Fruit fly (Drosophila melanogaster) whole organism, embryonic: Measurements from ENCODE around the gene Z600.
A peak's percentile ranks its signal among the peaks of the same experiment; 100 is the strongest.

Experiments used
- Aef1 ChIP-seq: fragments of 200-800 bp; sonication (Bioruptor generic); IDR thresholded peaks from 3 replicates; pipeline ENCODE4 v1.3.6; 2022; ENCODE audit warnings: missing biosample characterization, missing genetic modification characterization
- Antp ChIP-seq: fragments of 200-800 bp; sonication (Bioruptor generic); optimal IDR thresholded peaks from 3 replicates; lab custom pipeline; 2016; ENCODE audit warnings: missing biosample characterization, missing genetic modification characterization
- BEAF-32 ChIP-seq: fragments of 200-800 bp; sonication (Bioruptor generic); optimal IDR thresholded peaks from 3 replicates; lab custom pipeline; 2017; ENCODE audit warnings: missing biosample characterization, missing genetic modification characterization, mild to moderate bottlenecking, moderate library complexity, missing genetic modification reagents
- Bgb ChIP-seq: fragments of 200-800 bp; sonication (Bioruptor generic); IDR thresholded peaks from 2 replicates; pipeline ENCODE4 v1.3.6; 2022; ENCODE audit warnings: missing biosample characterization, missing genetic modification characterization; ENCODE audit not compliant: partially characterized antibody
- Bteb2 ChIP-seq: fragments of 200-800 bp; sonication (Bioruptor generic); optimal IDR thresholded peaks from 2 replicates; lab custom pipeline; 2016; ENCODE audit warnings: missing biosample characterization, missing genetic modification characterization
- CG10267 ChIP-seq: fragments of 200-800 bp; sonication (Bioruptor generic); optimal IDR thresholded peaks from 2 replicates; lab custom pipeline; 2018; ENCODE audit warnings: missing biosample characterization, mild to moderate bottlenecking, missing genetic modification characterization, moderate library complexity
- CG13287 ChIP-seq: fragments of 200-800 bp; sonication (Bioruptor generic); IDR thresholded peaks from 2 replicates; pipeline ENCODE4 v1.3.6; 2022; ENCODE audit warnings: missing biosample characterization, missing genetic modification characterization; ENCODE audit not compliant: partially characterized antibody
- CG13894 ChIP-seq: fragments of 200-800 bp; sonication (Bioruptor generic); optimal IDR thresholded peaks from 3 replicates; lab custom pipeline; 2018; ENCODE audit warnings: missing biosample characterization, mild to moderate bottlenecking, missing genetic modification characterization, moderate library complexity
- CG14667 ChIP-seq: fragments of 200-800 bp; sonication (Bioruptor generic); IDR thresholded peaks from 2 replicates; pipeline ENCODE4 v1.3.6; 2022; ENCODE audit warnings: missing biosample characterization, missing genetic modification characterization
- CG14965 ChIP-seq: fragments of 200-800 bp; sonication (Bioruptor generic); optimal IDR thresholded peaks from 2 replicates; lab custom pipeline; 2016; ENCODE audit warnings: missing biosample characterization, missing genetic modification characterization, borderline replicate concordance
- CG15073 ChIP-seq: fragments of 200-800 bp; sonication (Bioruptor generic); optimal IDR thresholded peaks from 2 replicates; lab custom pipeline; 2016; ENCODE audit warnings: missing biosample characterization, missing genetic modification characterization
- CG15696 ChIP-seq: fragments of 200-800 bp; sonication (Bioruptor generic); optimal IDR thresholded peaks from 2 replicates; lab custom pipeline; 2019; ENCODE audit warnings: missing biosample characterization, mild to moderate bottlenecking, missing genetic modification characterization, moderate library complexity
- CG2116 ChIP-seq: fragments of 200-800 bp; sonication (Bioruptor generic); optimal IDR thresholded peaks from 3 replicates; lab custom pipeline; 2018; ENCODE audit warnings: missing biosample characterization, mild to moderate bottlenecking, missing genetic modification characterization
- CG2129 ChIP-seq: fragments of 200-800 bp; sonication (Bioruptor generic); IDR thresholded peaks from 2 replicates; pipeline ENCODE4 v1.3.6; 2022; ENCODE audit warnings: missing biosample characterization, missing genetic modification characterization; ENCODE audit not compliant: partially characterized antibody
- CG30403 ChIP-seq: fragments of 200-800 bp; sonication (Bioruptor generic); optimal IDR thresholded peaks from 3 replicates; lab custom pipeline; 2016; ENCODE audit warnings: missing biosample characterization, missing genetic modification characterization
- CG32772 ChIP-seq: fragments of 200-800 bp; sonication (Bioruptor generic); IDR thresholded peaks from 2 replicates; pipeline ENCODE4 v1.3.6; 2022; ENCODE audit warnings: missing biosample characterization, missing genetic modification characterization
- CG4404 ChIP-seq: fragments of 200-800 bp; sonication (Bioruptor generic); IDR thresholded peaks from 2 replicates; pipeline ENCODE4 v1.3.6; 2022; ENCODE audit warnings: missing biosample characterization, missing genetic modification characterization
- CG8388 ChIP-seq: fragments of 200-800 bp; sonication (Bioruptor generic); optimal IDR thresholded peaks from 2 replicates; lab custom pipeline; 2019; ENCODE audit warnings: missing biosample characterization, mild to moderate bottlenecking, missing genetic modification characterization, moderate library complexity
- D19B ChIP-seq: fragments of 200-800 bp; sonication (Bioruptor generic); optimal IDR thresholded peaks from 2 replicates; lab custom pipeline; 2017; ENCODE audit warnings: missing biosample characterization, mild to moderate bottlenecking, missing genetic modification characterization
- Dll ChIP-seq: fragments of 200-800 bp; sonication (Bioruptor generic); IDR thresholded peaks from 4 replicates; pipeline ENCODE4 v1.3.6; 2022; ENCODE audit warnings: missing biosample characterization, missing genetic modification characterization; ENCODE audit not compliant: partially characterized antibody
- Fer1 ChIP-seq: fragments of 200-800 bp; sonication (Bioruptor generic); optimal IDR thresholded peaks from 2 replicates; lab custom pipeline; 2017; ENCODE audit warnings: missing biosample characterization, mild to moderate bottlenecking, missing genetic modification characterization
- HLH54F ChIP-seq: fragments of 200-800 bp; sonication (Bioruptor generic); optimal IDR thresholded peaks from 3 replicates; lab custom pipeline; 2016; ENCODE audit warnings: missing biosample characterization, missing genetic modification characterization
- NFAT ChIP-seq: fragments of 200-800 bp; sonication (Bioruptor generic); IDR thresholded peaks from 2 replicates; pipeline ENCODE4 v1.3.6; 2022; ENCODE audit warnings: missing biosample characterization, missing genetic modification characterization
- Oaz ChIP-seq: fragments of 200-800 bp; sonication (Bioruptor generic); IDR thresholded peaks from 2 replicates; pipeline ENCODE4 v1.3.6; 2022; ENCODE audit warnings: missing biosample characterization, missing genetic modification characterization
- Oli ChIP-seq: fragments of 200-800 bp; sonication (Bioruptor generic); optimal IDR thresholded peaks from 2 replicates; lab custom pipeline; 2018; ENCODE audit warnings: missing biosample characterization, mild to moderate bottlenecking, missing genetic modification characterization, moderate library complexity
- Spps ChIP-seq: fragments of 200-800 bp; sonication (Bioruptor generic); optimal IDR thresholded peaks from 2 replicates; lab custom pipeline; 2018; ENCODE audit warnings: missing biosample characterization, mild to moderate bottlenecking, missing genetic modification characterization
- Usf ChIP-seq: fragments of 200-800 bp; sonication (Bioruptor generic); optimal IDR thresholded peaks from 2 replicates; lab custom pipeline; 2017; ENCODE audit warnings: missing genotype, missing biosample characterization, missing genetic modification characterization
- az2 ChIP-seq: fragments of 200-800 bp; sonication (Bioruptor generic); optimal IDR thresholded peaks from 3 replicates; lab custom pipeline; 2016; ENCODE audit warnings: missing biosample characterization, missing genetic modification characterization
- bab2 ChIP-seq: fragments of 200-800 bp; sonication (Bioruptor generic); optimal IDR thresholded peaks from 2 replicates; lab custom pipeline; 2016; ENCODE audit warnings: missing biosample characterization, missing genetic modification characterization
- btn ChIP-seq: fragments of 200-800 bp; sonication (Bioruptor generic); optimal IDR thresholded peaks from 2 replicates; lab custom pipeline; 2016; ENCODE audit warnings: missing biosample characterization, missing genetic modification characterization
- ems ChIP-seq: fragments of 200-800 bp; sonication (Bioruptor generic); optimal IDR thresholded peaks from 3 replicates; lab custom pipeline; 2016; ENCODE audit warnings: missing biosample characterization, missing genetic modification characterization
- fd102C ChIP-seq: fragments of 200-800 bp; sonication (Bioruptor generic); optimal IDR thresholded peaks from 2 replicates; lab custom pipeline; 2018; ENCODE audit warnings: missing biosample characterization, mild to moderate bottlenecking, missing genetic modification characterization, moderate library complexity
- gce ChIP-seq: fragments of 200-800 bp; sonication (Bioruptor generic); IDR thresholded peaks from 3 replicates; pipeline ENCODE4 v1.3.6; 2022; ENCODE audit warnings: missing biosample characterization, missing genetic modification characterization
- insv ChIP-seq, 2 experiments: fragments of 200-800 bp; sonication (Bioruptor generic); optimal IDR thresholded peaks; 3 replicates each; lab custom pipeline; 2016 to 2018; ENCODE audit warnings: missing biosample characterization in 2 of 2, missing genetic modification characterization in 2 of 2
- jigr1 ChIP-seq: fragments of 200-800 bp; sonication (Bioruptor generic); IDR thresholded peaks from 3 replicates; pipeline ENCODE4 v1.3.6; 2022; ENCODE audit warnings: missing biosample characterization, missing genetic modification characterization
- lbe ChIP-seq: fragments of 200-800 bp; sonication (Bioruptor generic); optimal IDR thresholded peaks from 2 replicates; lab custom pipeline; 2016; ENCODE audit warnings: missing biosample characterization, mild to moderate bottlenecking, missing genetic modification characterization
- maf-S ChIP-seq: fragments of 200-800 bp; sonication (Bioruptor generic); optimal IDR thresholded peaks from 2 replicates; lab custom pipeline; 2016; ENCODE audit warnings: missing biosample characterization, missing genetic modification characterization
- nau ChIP-seq: fragments of 200-800 bp; sonication (Bioruptor generic); optimal IDR thresholded peaks from 3 replicates; lab custom pipeline; 2017; ENCODE audit warnings: missing biosample characterization, mild to moderate bottlenecking, missing genetic modification characterization, missing genetic modification reagents
- nerfin-1 ChIP-seq: fragments of 200-800 bp; sonication (Bioruptor generic); optimal IDR thresholded peaks from 3 replicates; lab custom pipeline; 2019; ENCODE audit warnings: missing biosample characterization, mild to moderate bottlenecking, missing genetic modification characterization, moderate library complexity
- otp ChIP-seq: fragments of 200-800 bp; sonication (Bioruptor generic); IDR thresholded peaks from 3 replicates; pipeline ENCODE4, ENCODE4 v1.3.6; 2022; ENCODE audit warnings: missing biosample characterization, missing genetic modification characterization
- pfk ChIP-seq: fragments of 200-800 bp; sonication (Bioruptor generic); optimal IDR thresholded peaks from 2 replicates; lab custom pipeline; 2018; ENCODE audit warnings: missing biosample characterization, mild to moderate bottlenecking, missing genetic modification characterization, moderate library complexity
- sima ChIP-seq: fragments of 200-800 bp; sonication (Bioruptor generic); optimal IDR thresholded peaks from 2 replicates; lab custom pipeline; 2016; ENCODE audit warnings: missing biosample characterization, missing genetic modification characterization
- sisA ChIP-seq: fragments of 200-800 bp; sonication (Bioruptor generic); IDR thresholded peaks from 2 replicates; pipeline ENCODE4 v1.3.6; 2022; ENCODE audit warnings: missing biosample characterization, missing genetic modification characterization
- sna ChIP-seq: fragments of 200-800 bp; sonication (Bioruptor generic); IDR thresholded peaks from 2 replicates; pipeline ENCODE4 v1.3.6; 2022; ENCODE audit warnings: missing biosample characterization, missing genetic modification characterization; ENCODE audit not compliant: partially characterized antibody
- sob ChIP-seq: fragments of 200-800 bp; sonication (Bioruptor generic); IDR thresholded peaks from 2 replicates; pipeline ENCODE4 v1.3.6; 2022; ENCODE audit warnings: missing biosample characterization, missing genetic modification characterization
- stc ChIP-seq: fragments of 200-800 bp; sonication (Bioruptor generic); IDR thresholded peaks from 2 replicates; pipeline ENCODE4 v1.3.6; 2022; ENCODE audit warnings: missing biosample characterization, missing genetic modification characterization
- ttk ChIP-seq: fragments of 200-800 bp; sonication (Bioruptor generic); IDR thresholded peaks from 2 replicates; pipeline ENCODE4 v2.1.2; 2022; ENCODE audit warnings: missing biosample characterization, missing genetic modification characterization
- unc-4 ChIP-seq: fragments of 200-800 bp; sonication (Bioruptor generic); IDR thresholded peaks from 2 replicates; pipeline ENCODE4 v1.3.6; 2022; ENCODE audit warnings: missing biosample characterization, missing genetic modification characterization; ENCODE audit not compliant: partially characterized antibody
- zf30C ChIP-seq: fragments of 200-800 bp; sonication (Bioruptor generic); optimal IDR thresholded peaks from 3 replicates; lab custom pipeline; 2018; ENCODE audit warnings: missing biosample characterization, mild to moderate bottlenecking, missing genetic modification characterization

Gene Z600

dm6 chr3L:15537916-15538581 is 29.2 kb downstream of the Z600 start (continued):
- TF ChIP-seq BEAF-32 (no peak), Bgb (GFP tag; lab: Robert Waterston, UW) (no peak), Antp (no peak), fd102C (GFP tag; lab: Kevin White, UChicago) (no peak), CG8388 (GFP tag; lab: Kevin White, UChicago) (peak; percentile 77), nerfin-1 (tag; lab: Kevin White, UChicago) (peak; percentile 58), CG2116 (peak; percentile 14), Aef1 (GFP tag; lab: Robert Waterston, UW) (0 out of 3 replicates have a peak, but pooled peaks have one; percentile 10), CG15696 (tag; lab: Kevin White, UChicago) (peak; percentile 46), D19B (GFP tag; lab: Kevin White, UChicago) (peak; percentile 4), Usf (GFP tag; lab: Kevin White, UChicago) (peak; percentile 1), CG4404 (peak; percentile 50), Spps (tag; lab: Kevin White, UChicago) (peak; percentile 35), lbe (GFP tag; lab: Kevin White, UChicago) (no peak), CG2129 (no peak), HLH54F (GFP tag; lab: Kevin White, UChicago) (peak; percentile 10), stc (GFP tag; lab: Robert Waterston, UW) (peak; percentile 62), gce (GFP tag; lab: Robert Waterston, UW) (peak; percentile 35; the same call in 1 of the 3 replicates), maf-S (GFP tag; lab: Kevin White, UChicago) (no peak), az2 (GFP tag; lab: Kevin White, UChicago) (peak; percentile 68), zf30C (GFP tag; lab: Kevin White, UChicago) (peak; percentile 44), CG14667 (GFP tag; lab: Robert Waterston, UW) (no peak), ttk (GFP tag; lab: Robert Waterston, UW) (no peak), btn (GFP tag; lab: Kevin White, UChicago) (peak; percentile 1), CG13287 (GFP tag; lab: Robert Waterston, UW) (no peak), bab2 (GFP tag; lab: Kevin White, UChicago) (peak; percentile 39), Bteb2 (GFP tag; lab: Kevin White, UChicago) (peak; percentile 46), ems (GFP tag; lab: Kevin White, UChicago) (peak; percentile 21), Oli (peak; percentile 78), unc-4 (GFP tag; lab: Robert Waterston, UW) (no peak), otp (no peak), nau (GFP tag; lab: Kevin White, UChicago) (peak; percentile 64), sob (GFP tag; lab: Robert Waterston, UW) (peak; percentile 52; the same call in 1 of the 2 replicates), sna (GFP tag; lab: Robert Waterston, UW) (no peak), insv (GFP tag; optimal IDR thresholded peaks at IDR 0.05; lab: Kevin White, UChicago) (no peak), CG15073 (GFP tag; lab: Kevin White, UChicago) (no peak), pfk (GFP tag; lab: Kevin White, UChicago) (no peak), jigr1 (no peak), sisA (GFP tag; lab: Robert Waterston, UW) (no peak; the same call in none of the 2 replicates), CG13894 (tag; lab: Kevin White, UChicago) (no peak), Dll (no peak), CG10267 (tag; lab: Kevin White, UChicago) (peak; percentile 63), Oaz (GFP tag; lab: Robert Waterston, UW) (no peak), CG32772 (GFP tag; lab: Robert Waterston, UW) (no peak), sima (no peak), CG14965 (GFP tag; lab: Kevin White, UChicago) (no peak), NFAT (GFP tag; lab: Robert Waterston, UW) (no peak), Fer1 (GFP tag; lab: Kevin White, UChicago) (peak; percentile 55), CG30403 (peak; percentile 81)
